Fruit fly (Drosophila melanogaster) whole organism, embryonic: Measurements from ENCODE around the gene axo.

Experiments used
- Atf-2 ChIP-seq: fragments of 200-800 bp; sonication (Bioruptor generic); optimal IDR thresholded peaks from 2 replicates; lab custom pipeline; 2016; ENCODE audit warnings: missing biosample characterization, missing genetic modification characterization
- CG12155 ChIP-seq: fragments of 200-800 bp; sonication (Bioruptor generic); optimal IDR thresholded peaks from 3 replicates; lab custom pipeline; 2016; ENCODE audit warnings: missing biosample characterization, missing genetic modification characterization
- CG13287 ChIP-seq: fragments of 200-800 bp; sonication (Bioruptor generic); IDR thresholded peaks from 2 replicates; pipeline ENCODE4 v1.3.6; 2022; ENCODE audit warnings: missing biosample characterization, missing genetic modification characterization; ENCODE audit not compliant: partially characterized antibody
- CG13775 ChIP-seq: fragments of 200-800 bp; sonication (Bioruptor generic); optimal IDR thresholded peaks from 3 replicates; lab custom pipeline; 2017; ENCODE audit warnings: missing biosample characterization, mild to moderate bottlenecking, missing genetic modification characterization
- CG15073 ChIP-seq: fragments of 200-800 bp; sonication (Bioruptor generic); optimal IDR thresholded peaks from 2 replicates; lab custom pipeline; 2016; ENCODE audit warnings: missing biosample characterization, missing genetic modification characterization
- CG16813 ChIP-seq: fragments of 200-800 bp; sonication (Bioruptor generic); IDR thresholded peaks from 3 replicates; pipeline ENCODE4 v1.3.6; 2022; ENCODE audit warnings: missing biosample characterization, missing genetic modification characterization; ENCODE audit not compliant: partially characterized antibody
- CG17568 ChIP-seq: fragments of 200-800 bp; sonication (Bioruptor generic); optimal IDR thresholded peaks from 2 replicates; lab custom pipeline; 2018; ENCODE audit warnings: missing biosample characterization, mild to moderate bottlenecking, missing genetic modification characterization, moderate library complexity
- CG17802 ChIP-seq: fragments of 200-800 bp; sonication (Bioruptor generic); optimal IDR thresholded peaks from 2 replicates; lab custom pipeline; 2018; ENCODE audit warnings: missing biosample characterization, mild to moderate bottlenecking, missing genetic modification characterization, moderate library complexity
- CG17829 ChIP-seq: fragments of 200-800 bp; optimal IDR thresholded peaks from 2 replicates; lab custom pipeline; 2019; ENCODE audit warnings: missing biosample characterization, mild to moderate bottlenecking, missing genetic modification characterization, moderate library complexity
- CG2202 ChIP-seq: fragments of 200-800 bp; sonication (Bioruptor generic); optimal IDR thresholded peaks from 2 replicates; lab custom pipeline; 2018; ENCODE audit warnings: missing biosample characterization, mild to moderate bottlenecking, missing genetic modification characterization
- CG32532 ChIP-seq: fragments of 200-800 bp; sonication (Bioruptor generic); IDR thresholded peaks from 2 replicates; pipeline ENCODE4 v1.3.6; 2022; ENCODE audit warnings: missing biosample characterization, missing genetic modification characterization
- CG3407 ChIP-seq: fragments of 200-800 bp; sonication (Bioruptor generic); optimal IDR thresholded peaks from 2 replicates; lab custom pipeline; 2018; ENCODE audit warnings: missing biosample characterization, mild to moderate bottlenecking, missing genetic modification characterization
- CG4820 ChIP-seq: fragments of 200-800 bp; sonication (Bioruptor generic); optimal IDR thresholded peaks from 3 replicates; lab custom pipeline; 2016; ENCODE audit warnings: missing biosample characterization, missing genetic modification characterization
- CG8944 ChIP-seq: fragments of 200-800 bp; sonication (Bioruptor generic); optimal IDR thresholded peaks from 3 replicates; lab custom pipeline; 2016; ENCODE audit warnings: missing biosample characterization, missing genetic modification characterization
- CHES-1-like ChIP-seq: fragments of 200-800 bp; sonication (Bioruptor generic); optimal IDR thresholded peaks from 2 replicates; lab custom pipeline; 2016; ENCODE audit warnings: missing biosample characterization, missing genetic modification characterization
- Camta ChIP-seq: fragments of 200-800 bp; sonication (Bioruptor generic); optimal IDR thresholded peaks from 2 replicates; lab custom pipeline; 2016; ENCODE audit warnings: missing biosample characterization, missing genetic modification characterization
- Dp ChIP-seq: fragments of 200-800 bp; sonication (Bioruptor generic); optimal IDR thresholded peaks from 2 replicates; lab custom pipeline; 2018; ENCODE audit warnings: missing biosample characterization, mild to moderate bottlenecking, missing genetic modification characterization, moderate library complexity
- Fer2 ChIP-seq: fragments of 200-800 bp; sonication (Bioruptor generic); optimal IDR thresholded peaks from 2 replicates; lab custom pipeline; 2018; ENCODE audit warnings: missing biosample characterization, mild to moderate bottlenecking, missing genetic modification characterization, moderate library complexity
- Gug ChIP-seq: fragments of 200-800 bp; sonication (Bioruptor generic); IDR thresholded peaks from 4 replicates; pipeline ENCODE4 v1.3.6; 2022; ENCODE audit warnings: missing biosample characterization, missing genetic modification characterization
- H15 ChIP-seq: fragments of 200-800 bp; sonication (Bioruptor generic); IDR thresholded peaks from 3 replicates; pipeline ENCODE4 v1.3.6; 2022; ENCODE audit warnings: missing biosample characterization, missing genetic modification characterization
- HHEX ChIP-seq: fragments of 200-800 bp; sonication (Bioruptor generic); optimal IDR thresholded peaks from 3 replicates; lab custom pipeline; 2017; ENCODE audit warnings: missing biosample characterization, mild to moderate bottlenecking, missing genetic modification characterization, missing genetic modification reagents
- Lpt ChIP-seq: fragments of >200 bp; optimal IDR thresholded peaks from 2 replicates; lab custom pipeline; 2018; ENCODE audit warnings: missing biosample characterization, missing genetic modification characterization
- NK7.1 ChIP-seq: fragments of 200-800 bp; sonication (Bioruptor generic); optimal IDR thresholded peaks from 3 replicates; lab custom pipeline; 2016; ENCODE audit warnings: missing biosample characterization, missing genetic modification characterization
- Neu2 ChIP-seq: fragments of 200-800 bp; sonication (Bioruptor generic); optimal IDR thresholded peaks from 3 replicates; lab custom pipeline; 2016; ENCODE audit warnings: missing biosample characterization, missing genetic modification characterization, borderline replicate concordance
- Sry-β ChIP-seq: fragments of 200-800 bp; sonication (Bioruptor generic); optimal IDR thresholded peaks from 2 replicates; lab custom pipeline; 2018; ENCODE audit warnings: missing biosample characterization, mild to moderate bottlenecking, missing genetic modification characterization, moderate library complexity
- Tbp ChIP-seq: fragments of >200 bp; optimal IDR thresholded peaks from 2 replicates; lab custom pipeline; 2018; ENCODE audit warnings: missing biosample characterization, missing genetic modification characterization
- al ChIP-seq: fragments of 200-800 bp; sonication (Bioruptor generic); IDR thresholded peaks from 2 replicates; pipeline ENCODE4 v1.3.6; 2022; ENCODE audit warnings: missing biosample characterization, missing genetic modification characterization
- chm ChIP-seq: fragments of 200-800 bp; sonication (Bioruptor generic); IDR thresholded peaks from 2 replicates; pipeline ENCODE4 v1.3.6; 2022; ENCODE audit warnings: missing biosample characterization, missing genetic modification characterization
- crc ChIP-seq: fragments of 200-800 bp; sonication (Bioruptor generic); optimal IDR thresholded peaks from 2 replicates; lab custom pipeline; 2016; ENCODE audit warnings: missing biosample characterization, missing genetic modification characterization
- dati ChIP-seq: fragments of 200-800 bp; sonication (Bioruptor generic); IDR thresholded peaks from 2 replicates; pipeline ENCODE4 v1.3.6; 2022; ENCODE audit warnings: missing biosample characterization, missing genetic modification characterization
- disco-r ChIP-seq: fragments of 200-800 bp; sonication (Bioruptor generic); optimal IDR thresholded peaks from 2 replicates; lab custom pipeline; 2016; ENCODE audit warnings: missing biosample characterization, missing genetic modification characterization
- dmrt99B ChIP-seq: fragments of 200-800 bp; sonication (Bioruptor generic); optimal IDR thresholded peaks from 2 replicates; lab custom pipeline; 2018; ENCODE audit warnings: missing biosample characterization, mild to moderate bottlenecking, missing genetic modification characterization, moderate library complexity
- fru ChIP-seq: fragments of >200 bp; optimal IDR thresholded peaks from 2 replicates; lab custom pipeline; 2017
- gro ChIP-seq: fragments of 200-800 bp; sonication (Bioruptor generic); optimal IDR thresholded peaks from 2 replicates; lab custom pipeline; 2016; ENCODE audit warnings: missing biosample characterization, missing genetic modification characterization
- ham ChIP-seq: fragments of 200-800 bp; sonication (Bioruptor generic); IDR thresholded peaks from 2 replicates; pipeline ENCODE4 v1.3.6; 2022; ENCODE audit warnings: missing biosample characterization, missing genetic modification characterization
- hth ChIP-seq: fragments of >200 bp; optimal IDR thresholded peaks from 2 replicates; lab custom pipeline; 2017; ENCODE audit warnings: inconsistent platforms
- jigr1 ChIP-seq: fragments of 200-800 bp; sonication (Bioruptor generic); IDR thresholded peaks from 3 replicates; pipeline ENCODE4 v1.3.6; 2022; ENCODE audit warnings: missing biosample characterization, missing genetic modification characterization
- jing ChIP-seq: fragments of 200-800 bp; sonication (Bioruptor generic); optimal IDR thresholded peaks from 2 replicates; lab custom pipeline; 2018; ENCODE audit warnings: missing biosample characterization, mild to moderate bottlenecking, missing genetic modification characterization
- lov ChIP-seq, 2 experiments: fragments of 200-800 bp in 1 of 2; fragments of >200 bp in 1 of 2; sonication (Bioruptor generic) in 1 of 2; IDR thresholded peaks in 1 of 2; optimal IDR thresholded peaks in 1 of 2; 2 replicates in 1 of 2; 3 replicates in 1 of 2; pipeline versions ENCODE4 v1.3.6 to Lab custom; 2017 to 2022; ENCODE audit warnings: missing biosample characterization in 1 of 2, missing genetic modification characterization in 1 of 2
- oc ChIP-seq: fragments of 200-800 bp; sonication (Bioruptor generic); optimal IDR thresholded peaks from 2 replicates; lab custom pipeline; 2018; ENCODE audit warnings: missing biosample characterization, mild to moderate bottlenecking, missing genetic modification characterization, moderate library complexity
- onecut ChIP-seq: fragments of 200-800 bp; sonication (Bioruptor generic); IDR thresholded peaks from 2 replicates; pipeline ENCODE4 v1.3.6; 2022; ENCODE audit warnings: missing biosample characterization, missing genetic modification characterization
- pb ChIP-seq: fragments of 200-800 bp; sonication (Bioruptor generic); optimal IDR thresholded peaks from 3 replicates; lab custom pipeline; 2016; ENCODE audit warnings: missing biosample characterization, missing genetic modification characterization
- salm ChIP-seq: fragments of 200-800 bp; sonication (Bioruptor generic); optimal IDR thresholded peaks from 2 replicates; lab custom pipeline; 2018; ENCODE audit warnings: missing biosample characterization, mild to moderate bottlenecking, missing genetic modification characterization
- scrt ChIP-seq: fragments of 200-800 bp; sonication (Bioruptor generic); optimal IDR thresholded peaks from 2 replicates; lab custom pipeline; 2018; ENCODE audit warnings: missing biosample characterization, mild to moderate bottlenecking, missing genetic modification characterization, moderate library complexity
- slbo ChIP-seq: fragments of 200-800 bp; sonication (Bioruptor generic); IDR thresholded peaks from 2 replicates; pipeline ENCODE4 v1.3.6; 2022; ENCODE audit warnings: missing biosample characterization, missing genetic modification characterization
- so ChIP-seq: fragments of 200-800 bp; sonication (Bioruptor generic); IDR thresholded peaks from 3 replicates; pipeline ENCODE4 v1.3.6; 2022; ENCODE audit warnings: missing biosample characterization, missing genetic modification characterization
- tll ChIP-seq, 2 experiments: fragments of 200-800 bp in 1 of 2; fragments of >200 bp in 1 of 2; sonication (Bioruptor generic) in 1 of 2; optimal IDR thresholded peaks; 2 replicates each; lab custom pipeline; 2017 to 2019; ENCODE audit warnings: missing biosample characterization in 2 of 2, missing genetic modification characterization in 2 of 2, mild to moderate bottlenecking in 1 of 2, moderate library complexity in 1 of 2
- twi ChIP-seq: fragments of 200-800 bp; optimal IDR thresholded peaks from 2 replicates; lab custom pipeline; 2019; ENCODE audit warnings: missing biosample characterization, mild to moderate bottlenecking, missing genetic modification characterization, moderate library complexity
- unpg ChIP-seq: fragments of 200-800 bp; sonication (Bioruptor generic); optimal IDR thresholded peaks from 3 replicates; lab custom pipeline; 2018; ENCODE audit warnings: missing biosample characterization, mild to moderate bottlenecking, missing genetic modification characterization, moderate library complexity
- wdn ChIP-seq: fragments of 200-800 bp; sonication (Bioruptor generic); IDR thresholded peaks from 2 replicates; pipeline ENCODE4 v1.3.6; 2022; ENCODE audit warnings: missing biosample characterization, missing genetic modification characterization
- wor ChIP-seq: fragments of 200-800 bp; sonication (Bioruptor generic); IDR thresholded peaks from 2 replicates; pipeline ENCODE4 v1.3.6; 2022; ENCODE audit warnings: missing biosample characterization, missing genetic modification characterization
- zfh2 ChIP-seq: fragments of 200-800 bp; sonication (Bioruptor generic); optimal IDR thresholded peaks from 2 replicates; lab custom pipeline; 2016; ENCODE audit warnings: missing biosample characterization, missing genetic modification characterization

axo gene

dm6 chr3L:4613846-4614247, 73.3 kb downstream of the axo start (continued):
- no peak for TF ChIP-seq CHES-1-like
- no peak for TF ChIP-seq unpg
- no peak for TF ChIP-seq Atf-2
- no peak for TF ChIP-seq CG15073
- no peak for TF ChIP-seq dmrt99B (tag; lab: Kevin White, UChicago)
- TF ChIP-seq Dp (GFP tag; lab: Kevin White, UChicago), result no peak
- no peak for TF ChIP-seq NK7.1 (GFP tag; lab: Kevin White, UChicago)
- TF ChIP-seq Lpt (GFP tag; lab: Kevin White, UChicago), result no peak
- no peak for TF ChIP-seq so (GFP tag; lab: Robert Waterston, UW)
- peak; percentile 73 for TF ChIP-seq CG2202 (tag; lab: Kevin White, UChicago)
- 0 out of 2 replicates have a peak, but pooled peaks have one; percentile 6 for TF ChIP-seq onecut
- peak in 1 of 2 experiments; percentile 80 for TF ChIP-seq tll (GFP tag; optimal IDR thresholded peaks at IDR 0.05; lab: Kevin White, UChicago)
- TF ChIP-seq al, result no peak
- TF ChIP-seq slbo (GFP tag; lab: Robert Waterston, UW), result no peak
- TF ChIP-seq pb (GFP tag; lab: Kevin White, UChicago), result no peak
- no peak for TF ChIP-seq CG17802 (tag; lab: Kevin White, UChicago)
- TF ChIP-seq lov (optimal IDR thresholded peaks at IDR 0.05; lab: Kevin White, UChicago), result no peak
- TF ChIP-seq lov (GFP tag; IDR thresholded peaks at IDR 0.05; lab: Robert Waterston, UW), result no peak
- TF ChIP-seq CG13775 (GFP tag; lab: Kevin White, UChicago), result no peak
- TF ChIP-seq HHEX (GFP tag; lab: Kevin White, UChicago), result no peak
- TF ChIP-seq H15 (GFP tag; lab: Robert Waterston, UW), result no peak
- TF ChIP-seq Camta, result no peak
- no peak for TF ChIP-seq hth (lab: Kevin White, UChicago)
- peak; percentile 79 for TF ChIP-seq twi
- TF ChIP-seq Neu2, result no peak
- no peak for TF ChIP-seq CG16813 (GFP tag; lab: Robert Waterston, UW)
- TF ChIP-seq CG3407 (GFP tag; lab: Kevin White, UChicago), result peak; percentile 5
- no peak for TF ChIP-seq scrt (GFP tag; lab: Kevin White, UChicago)
- TF ChIP-seq ham, result no peak
- no peak for TF ChIP-seq CG13287 (GFP tag; lab: Robert Waterston, UW)
- TF ChIP-seq CG12155 (GFP tag; lab: Kevin White, UChicago), result no peak
- no peak for TF ChIP-seq crc (GFP tag; lab: Kevin White, UChicago)
- peak; percentile 42 for TF ChIP-seq CG17829
- TF ChIP-seq jigr1 (GFP tag; lab: Robert Waterston, UW), result no peak
- no peak for TF ChIP-seq fru (lab: Kevin White, UChicago)
- TF ChIP-seq Fer2 (tag; lab: Kevin White, UChicago), result no peak
- TF ChIP-seq CG17568 (GFP tag; lab: Kevin White, UChicago), result peak; percentile 13
- no peak for TF ChIP-seq salm (tag; lab: Kevin White, UChicago)
- no peak for TF ChIP-seq oc (tag; lab: Kevin White, UChicago)
- peak; percentile 4 for TF ChIP-seq Sry-β (GFP tag; lab: Kevin White, UChicago)
- TF ChIP-seq chm (GFP tag; lab: Robert Waterston, UW), result peak; percentile 43; the same call in 1 of the 2 replicates
- TF ChIP-seq gro (GFP tag; lab: Kevin White, UChicago), result no peak
- TF ChIP-seq CG4820 (GFP tag; lab: Kevin White, UChicago), result no peak
- no peak for TF ChIP-seq dati (GFP tag; lab: Robert Waterston, UW)
- TF ChIP-seq CG32532 (GFP tag; lab: Robert Waterston, UW), result no peak
- TF ChIP-seq Tbp (GFP tag; lab: Kevin White, UChicago), result no peak
- no peak for TF ChIP-seq jing (GFP tag; lab: Kevin White, UChicago)
- TF ChIP-seq Gug (GFP tag; lab: Robert Waterston, UW), result no peak
- no peak for TF ChIP-seq wdn (GFP tag; lab: Robert Waterston, UW)
- TF ChIP-seq zfh2 (GFP tag; lab: Kevin White, UChicago), result no peak
- TF ChIP-seq disco-r (GFP tag; lab: Kevin White, UChicago), result no peak
- no peak for TF ChIP-seq CG8944
- no peak for TF ChIP-seq wor (GFP tag; lab: Robert Waterston, UW)
